Worm (Caenorhabditis elegans) whole organism, L2 larva: Measurements from ENCODE around the gene nhr-261.

Experiments
- C34F6.9 ChIP-seq: fragments of 150-350 bp; optimal IDR thresholded peaks from 2 replicates; lab custom pipeline; 2014; ENCODE audit warnings: missing biosample characterization, missing genetic modification characterization
- R02D3.7 ChIP-seq: fragments of 150-350 bp; optimal IDR thresholded peaks from 2 replicates; lab custom pipeline; 2014; ENCODE audit warnings: missing biosample characterization, missing genetic modification characterization
- ZK546.5 ChIP-seq: sonication (generic microtip); optimal IDR thresholded peaks from 2 replicates; lab custom pipeline; 2017; ENCODE audit warnings: missing biosample characterization, missing genetic modification characterization
- alr-1 ChIP-seq: fragments of 150-350 bp; optimal IDR thresholded peaks from 2 replicates; lab custom pipeline; 2014; ENCODE audit warnings: missing biosample characterization, missing genetic modification characterization
- ama-1 ChIP-seq: fragments of 150-350 bp; optimal IDR thresholded peaks from 2 replicates; lab custom pipeline; 2018; ENCODE audit warnings: inconsistent platforms
- blmp-1 ChIP-seq: sonication (generic microtip); optimal IDR thresholded peaks from 2 replicates; lab custom pipeline; 2017; ENCODE audit warnings: missing genetic modification characterization, mild to moderate bottlenecking, missing compliant biosample characterization, antibody characterized with exemption, moderate library complexity; ENCODE audit not compliant: insufficient read depth
- ceh-16 ChIP-seq: fragments of 150-350 bp; optimal IDR thresholded peaks from 2 replicates; lab custom pipeline; 2014; ENCODE audit warnings: missing biosample characterization, missing genetic modification characterization
- crh-2 ChIP-seq: sonication (generic microtip); optimal IDR thresholded peaks from 2 replicates; lab custom pipeline; 2017; ENCODE audit warnings: missing biosample characterization, missing genetic modification characterization
- dmd-4 ChIP-seq: sonication (generic microtip); optimal IDR thresholded peaks from 2 replicates; lab custom pipeline; 2017; ENCODE audit warnings: missing biosample characterization, missing genetic modification characterization
- egl-27 ChIP-seq: sonication (generic microtip); optimal IDR thresholded peaks from 3 replicates; lab custom pipeline; 2017; ENCODE audit warnings: missing biosample characterization, missing genetic modification reagents, missing genetic modification characterization
- elt-1 ChIP-seq: fragments of 150-350 bp; optimal IDR thresholded peaks from 2 replicates; lab custom pipeline; 2014; ENCODE audit warnings: missing biosample characterization, missing genetic modification characterization
- elt-3 ChIP-seq: sonication (generic microtip); optimal IDR thresholded peaks from 2 replicates; lab custom pipeline; 2017; ENCODE audit warnings: missing biosample characterization, missing genetic modification characterization
- gmeb-1 ChIP-seq: fragments of 150-350 bp; optimal IDR thresholded peaks from 2 replicates; lab custom pipeline; 2014; ENCODE audit warnings: missing biosample characterization, missing genetic modification characterization
- lin-13 ChIP-seq: fragments of 150-350 bp; optimal IDR thresholded peaks from 2 replicates; lab custom pipeline; 2014; ENCODE audit warnings: missing biosample characterization, missing genetic modification reagents, missing genetic modification characterization
- lin-39 ChIP-seq: fragments of 150-350 bp; optimal IDR thresholded peaks from 2 replicates; lab custom pipeline; 2014; ENCODE audit warnings: missing biosample characterization, missing genetic modification reagents, missing genetic modification characterization
- lsy-2 ChIP-seq, 2 experiments: fragments of 150-350 bp in 1 of 2; sonication (generic microtip) in 1 of 2; optimal IDR thresholded peaks; 2 replicates each; lab custom pipeline; 2014 to 2017; ENCODE audit warnings: missing biosample characterization in 2 of 2, missing genetic modification characterization in 2 of 2
- mab-5 ChIP-seq: fragments of 150-350 bp; optimal IDR thresholded peaks from 2 replicates; lab custom pipeline; 2014; ENCODE audit warnings: missing biosample characterization, missing genetic modification characterization
- mbf-1 ChIP-seq: sonication (generic microtip); optimal IDR thresholded peaks from 2 replicates; lab custom pipeline; 2017; ENCODE audit warnings: missing biosample characterization, missing genetic modification characterization
- nhr-12 ChIP-seq: fragments of 150-350 bp; optimal IDR thresholded peaks from 2 replicates; lab custom pipeline; 2014; ENCODE audit warnings: missing biosample characterization, missing genetic modification characterization
- nhr-129 ChIP-seq: fragments of 150-350 bp; optimal IDR thresholded peaks from 2 replicates; lab custom pipeline; 2014; ENCODE audit warnings: missing biosample characterization, missing genetic modification characterization
- nhr-23 ChIP-seq: fragments of 150-350 bp; optimal IDR thresholded peaks from 2 replicates; lab custom pipeline; 2014; ENCODE audit warnings: missing biosample characterization, missing genetic modification reagents, missing genetic modification characterization
- nhr-237 ChIP-seq: fragments of 150-350 bp; optimal IDR thresholded peaks from 2 replicates; lab custom pipeline; 2014; ENCODE audit warnings: missing biosample characterization, missing genetic modification characterization
- nhr-25 ChIP-seq: fragments of 150-350 bp; sonication (generic microtip); optimal IDR thresholded peaks from 3 replicates; lab custom pipeline; 2014; ENCODE audit warnings: missing biosample characterization, missing genetic modification characterization
- nhr-6 ChIP-seq: fragments of 150-350 bp; optimal IDR thresholded peaks from 2 replicates; lab custom pipeline; 2014; ENCODE audit warnings: missing biosample characterization, missing genetic modification characterization
- nhr-77 ChIP-seq: fragments of 150-350 bp; optimal IDR thresholded peaks from 2 replicates; lab custom pipeline; 2014; ENCODE audit warnings: missing biosample characterization, missing genetic modification characterization
- peb-1 ChIP-seq: fragments of 150-350 bp; optimal IDR thresholded peaks from 2 replicates; lab custom pipeline; 2014; ENCODE audit warnings: missing biosample characterization, missing genetic modification characterization
- sem-4 ChIP-seq: fragments of 150-350 bp; optimal IDR thresholded peaks from 2 replicates; lab custom pipeline; 2014; ENCODE audit warnings: missing biosample characterization, missing genetic modification reagents, missing genetic modification characterization
- sma-9 ChIP-seq, 2 experiments: fragments of 150-350 bp in 1 of 2; sonication (generic microtip) in 1 of 2; optimal IDR thresholded peaks; 2 replicates each; lab custom pipeline; 2014 to 2016; ENCODE audit warnings: missing genetic modification characterization in 2 of 2, mild to moderate bottlenecking in 1 of 2, missing biosample characterization in 1 of 2, missing compliant biosample characterization in 1 of 2, missing genetic modification reagents in 1 of 2, moderate library complexity in 1 of 2
- snpc-4 ChIP-seq: fragments of 150-350 bp; optimal IDR thresholded peaks from 2 replicates; lab custom pipeline; 2014; ENCODE audit warnings: missing biosample characterization, missing genetic modification characterization
- unc-55 ChIP-seq: fragments of 150-350 bp; sonication (generic microtip); optimal IDR thresholded peaks from 3 replicates; lab custom pipeline; 2014; ENCODE audit warnings: missing biosample characterization, missing genetic modification reagents, missing genetic modification characterization
- unc-62 ChIP-seq: fragments of 150-350 bp; optimal IDR thresholded peaks from 2 replicates; lab custom pipeline; 2014; ENCODE audit warnings: missing biosample characterization, missing genetic modification reagents, missing genetic modification characterization
- zag-1 ChIP-seq: fragments of 150-350 bp; optimal IDR thresholded peaks from 2 replicates; lab custom pipeline; 2014; ENCODE audit warnings: missing biosample characterization, missing genetic modification characterization
- ztf-1 ChIP-seq: fragments of 200-800 bp; sonication (Bioruptor generic); conservative IDR thresholded peaks from 2 replicates; pipeline ENCODE4 v1.3.6; 2022; ENCODE audit warnings: missing genetic modification characterization, missing compliant biosample characterization
- ztf-11 ChIP-seq: sonication (generic microtip); optimal IDR thresholded peaks from 2 replicates; lab custom pipeline; 2017; ENCODE audit warnings: missing biosample characterization, missing genetic modification characterization
- ztf-4 ChIP-seq: fragments of 150-350 bp; optimal IDR thresholded peaks from 2 replicates; lab custom pipeline; 2014; ENCODE audit warnings: missing biosample characterization, missing genetic modification characterization

The nhr-261 gene

DNA sequence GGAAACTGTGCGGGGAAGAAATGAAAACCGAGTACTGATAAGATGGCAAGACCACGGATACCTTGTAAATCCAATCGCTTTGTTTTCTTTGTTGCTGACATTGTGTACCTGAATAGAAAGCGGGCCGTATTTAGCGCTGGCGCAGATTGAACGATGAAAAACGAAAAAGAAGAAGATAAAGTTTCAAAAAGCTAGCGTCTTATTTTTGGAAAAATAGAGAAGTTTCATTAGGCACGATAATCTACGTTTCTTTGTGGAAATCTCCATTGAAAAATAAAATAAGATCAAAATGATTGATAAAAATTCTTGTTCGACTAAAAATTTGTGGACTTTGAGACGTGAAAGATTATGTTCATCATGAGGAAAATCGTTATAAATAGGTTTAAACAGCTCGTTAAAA lies 28.6 kb downstream of the nhr-261 start, which contains the start of gene oac-4:
Gene oac-4 (minus strand): TSS at position 101 of the 400 bp plus-strand sequence.
- TF ChIP-seq mab-5 (tag; lab: Kevin White, UChicago): no peak
- TF ChIP-seq sma-9 (GFP tag; optimal IDR thresholded peaks at IDR 0.05; lab: Kevin White, UChicago): no peak
- TF ChIP-seq sma-9 (tag; optimal IDR thresholded peaks at IDR 0.05; lab: Kevin White, UChicago): no peak
- TF ChIP-seq unc-62 (GFP tag; lab: Kevin White, UChicago): no peak
- TF ChIP-seq R02D3.7 (tag; lab: Kevin White, UChicago): no peak
- TF ChIP-seq lin-39: no peak
- TF ChIP-seq alr-1: no peak
- TF ChIP-seq lsy-2 (tag; optimal IDR thresholded peaks at IDR 0.05; lab: Kevin White, UChicago): no peak
- no peak for TF ChIP-seq lin-13
- no peak for TF ChIP-seq dmd-4 (tag; lab: Kevin White, UChicago)
- TF ChIP-seq peb-1: no peak
- TF ChIP-seq ZK546.5 (tag; lab: Kevin White, UChicago): no peak
- no peak for TF ChIP-seq nhr-129 (tag; lab: Kevin White, UChicago)
- TF ChIP-seq ztf-11 (tag; lab: Kevin White, UChicago): no peak
- no peak for TF ChIP-seq crh-2
- TF ChIP-seq nhr-6 (tag; lab: Kevin White, UChicago): no peak
- TF ChIP-seq gmeb-1 (tag; lab: Kevin White, UChicago): no peak

DNA sequence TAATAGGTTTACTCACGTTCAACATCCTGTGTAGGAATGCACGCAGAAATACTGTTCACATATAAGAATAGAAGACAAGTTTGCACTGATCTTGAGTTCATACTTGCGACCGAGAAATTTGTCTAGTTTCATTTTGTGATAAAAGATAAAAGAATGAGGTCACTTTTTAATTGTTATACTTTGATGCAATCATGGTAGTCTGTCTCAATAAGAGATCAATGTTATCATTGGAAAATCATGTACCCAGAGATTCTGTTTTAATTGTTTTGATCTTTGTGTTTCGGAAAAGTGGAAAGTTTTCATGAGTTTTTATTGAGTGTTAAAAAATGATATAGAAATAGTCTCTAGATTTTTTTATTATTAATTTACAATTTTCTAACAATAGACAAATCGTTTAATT lies 32.2 kb downstream of the nhr-261 start, which contains the start of gene F54D10.9:
Gene F54D10.9 (minus strand): TSS at position 101 of the 400 bp plus-strand sequence.
- no peak for TF ChIP-seq nhr-129 (tag; lab: Kevin White, UChicago)
- TF ChIP-seq, all 48 proteins: peak for 0

DNA sequence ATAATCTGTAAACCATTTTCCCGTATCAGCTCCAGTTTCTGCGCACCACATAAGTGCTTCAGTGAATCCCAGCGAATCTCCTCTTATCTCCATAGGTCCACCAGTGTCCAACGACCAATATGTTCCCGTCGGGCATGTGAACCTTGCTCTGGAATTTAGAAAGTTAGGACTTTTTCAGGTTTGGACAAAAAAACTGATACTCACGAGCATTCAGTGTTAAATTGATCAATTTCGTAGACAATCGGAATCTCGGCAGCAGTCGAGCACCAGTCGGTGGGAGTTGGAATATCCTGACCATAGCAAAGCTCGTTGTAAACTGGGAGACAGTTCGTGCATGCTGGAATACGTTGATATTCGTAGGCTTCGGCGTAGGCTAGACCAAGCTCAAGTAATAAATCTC lies 34.9 kb downstream of the nhr-261 start:
- no peak for TF ChIP-seq egl-27 (tag; lab: Kevin White, UChicago)
- no peak for TF ChIP-seq zag-1
- TF ChIP-seq sem-4 (tag; lab: Kevin White, UChicago): no peak
- no peak for TF ChIP-seq nhr-23 (tag; lab: Kevin White, UChicago)
- no peak for TF ChIP-seq peb-1
- TF ChIP-seq alr-1: no peak
- no peak for TF ChIP-seq nhr-12 (tag; lab: Kevin White, UChicago)
- TF ChIP-seq lsy-2 (tag; optimal IDR thresholded peaks at IDR 0.05; lab: Kevin White, UChicago): no peak
- TF ChIP-seq elt-3: no peak
- TF ChIP-seq C34F6.9: no peak
- TF ChIP-seq mbf-1 (tag; lab: Kevin White, UChicago): no peak
- TF ChIP-seq ama-1 (lab: Kevin White, UChicago): no peak
- no peak for TF ChIP-seq ztf-1 (GFP tag; lab: Robert Waterston, UW)
- TF ChIP-seq nhr-6 (tag; lab: Kevin White, UChicago): no peak
- TF ChIP-seq ztf-11 (tag; lab: Kevin White, UChicago): no peak
- TF ChIP-seq ztf-4: no peak
- TF ChIP-seq ZK546.5 (tag; lab: Kevin White, UChicago): no peak

DNA sequence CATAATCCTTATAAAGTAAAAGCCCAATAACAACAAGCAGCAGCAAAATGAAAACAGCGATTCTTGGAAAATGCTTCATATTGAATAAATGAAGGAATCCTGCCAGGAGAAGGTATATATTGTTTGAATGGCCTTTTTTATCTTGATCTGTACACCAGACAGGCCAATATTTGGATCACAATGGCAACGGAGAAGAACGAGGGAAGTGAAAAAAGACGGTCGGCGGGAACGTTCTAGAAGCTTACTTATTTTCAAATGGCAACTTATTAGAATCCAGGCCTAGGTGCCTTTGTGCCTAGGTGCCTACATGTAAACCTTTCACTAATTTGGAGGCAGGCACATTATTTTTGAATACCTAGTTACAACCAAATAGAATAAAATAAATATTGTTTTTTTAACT lies 36.8 kb downstream of the nhr-261 start, which contains the start of gene F54D10.8:
Gene F54D10.8 (minus strand): TSS at position 101 of the 400 bp plus-strand sequence.
- no peak for TF ChIP-seq blmp-1 (tag; lab: Kevin White, UChicago)
- no peak for TF ChIP-seq lin-39
- no peak for TF ChIP-seq ztf-11 (tag; lab: Kevin White, UChicago)
- no peak for TF ChIP-seq nhr-237
- TF ChIP-seq C34F6.9: no peak
- TF ChIP-seq nhr-12 (tag; lab: Kevin White, UChicago): no peak
- no peak for TF ChIP-seq nhr-77 (tag; lab: Kevin White, UChicago)
- TF ChIP-seq elt-1 (tag; lab: Kevin White, UChicago): no peak
- TF ChIP-seq nhr-25 (tag; lab: Kevin White, UChicago): no peak
- TF ChIP-seq egl-27 (tag; lab: Kevin White, UChicago): no peak
- no peak for TF ChIP-seq ztf-1 (GFP tag; lab: Robert Waterston, UW)
- no peak for TF ChIP-seq sma-9 (GFP tag; optimal IDR thresholded peaks at IDR 0.05; lab: Kevin White, UChicago)
- TF ChIP-seq sma-9 (tag; optimal IDR thresholded peaks at IDR 0.05; lab: Kevin White, UChicago): no peak
- no peak for TF ChIP-seq sem-4 (tag; lab: Kevin White, UChicago)
- TF ChIP-seq unc-55 (GFP tag; lab: Kevin White, UChicago): no peak
- no peak for TF ChIP-seq dmd-4 (tag; lab: Kevin White, UChicago)
- no peak for TF ChIP-seq snpc-4 (tag; lab: Kevin White, UChicago)
- TF ChIP-seq nhr-6 (tag; lab: Kevin White, UChicago): no peak
- TF ChIP-seq ceh-16: no peak
- no peak for TF ChIP-seq ztf-4
